Fruit fly (Drosophila melanogaster) whole organism, embryonic: Measurements from ENCODE around the gene Herc4.
A peak's percentile ranks its signal among the peaks of the same experiment; 100 is the strongest.

Experiments used
- B-H2 ChIP-seq: fragments of 200-800 bp; sonication (Bioruptor generic); optimal IDR thresholded peaks from 2 replicates; lab custom pipeline; 2018; ENCODE audit warnings: missing biosample characterization, mild to moderate bottlenecking, missing genetic modification characterization
- CG13287 ChIP-seq: fragments of 200-800 bp; sonication (Bioruptor generic); IDR thresholded peaks from 2 replicates; pipeline ENCODE4 v1.3.6; 2022; ENCODE audit warnings: missing biosample characterization, missing genetic modification characterization; ENCODE audit not compliant: partially characterized antibody
- CG13894 ChIP-seq: fragments of 200-800 bp; sonication (Bioruptor generic); optimal IDR thresholded peaks from 3 replicates; lab custom pipeline; 2018; ENCODE audit warnings: missing biosample characterization, mild to moderate bottlenecking, missing genetic modification characterization, moderate library complexity
- CG14860 ChIP-seq: fragments of 200-800 bp; sonication (Bioruptor generic); IDR thresholded peaks from 3 replicates; pipeline ENCODE4 v1.3.6; 2022; ENCODE audit warnings: missing biosample characterization, missing genetic modification characterization; ENCODE audit not compliant: partially characterized antibody
- CG16813 ChIP-seq: fragments of 200-800 bp; sonication (Bioruptor generic); IDR thresholded peaks from 3 replicates; pipeline ENCODE4 v1.3.6; 2022; ENCODE audit warnings: missing biosample characterization, missing genetic modification characterization; ENCODE audit not compliant: partially characterized antibody
- CG2116 ChIP-seq: fragments of 200-800 bp; sonication (Bioruptor generic); optimal IDR thresholded peaks from 3 replicates; lab custom pipeline; 2018; ENCODE audit warnings: missing biosample characterization, mild to moderate bottlenecking, missing genetic modification characterization
- CG2712 ChIP-seq: fragments of 200-800 bp; optimal IDR thresholded peaks from 3 replicates; lab custom pipeline; 2019; ENCODE audit warnings: missing biosample characterization, mild to moderate bottlenecking, missing genetic modification characterization, moderate library complexity
- CG34224 ChIP-seq: fragments of 200-800 bp; sonication (Bioruptor generic); IDR thresholded peaks from 3 replicates; pipeline ENCODE4 v1.3.6; 2022; ENCODE audit warnings: missing biosample characterization, missing genetic modification characterization; ENCODE audit not compliant: partially characterized antibody
- CG5245 ChIP-seq: fragments of 200-800 bp; sonication (Bioruptor generic); optimal IDR thresholded peaks from 3 replicates; lab custom pipeline; 2016; ENCODE audit warnings: missing biosample characterization, missing genetic modification characterization
- CG6791 ChIP-seq: fragments of 200-800 bp; sonication (Bioruptor generic); IDR thresholded peaks from 3 replicates; pipeline ENCODE4 v1.3.6; 2022; ENCODE audit warnings: missing biosample characterization, missing genetic modification characterization; ENCODE audit not compliant: partially characterized antibody
- CG7271 ChIP-seq: fragments of 200-800 bp; sonication (Bioruptor generic); optimal IDR thresholded peaks from 2 replicates; lab custom pipeline; 2018; ENCODE audit warnings: missing biosample characterization, mild to moderate bottlenecking, missing genetic modification characterization, moderate library complexity
- CG7556 ChIP-seq: fragments of 200-800 bp; sonication (Bioruptor generic); optimal IDR thresholded peaks from 2 replicates; lab custom pipeline; 2017; ENCODE audit warnings: missing biosample characterization, mild to moderate bottlenecking, missing genetic modification characterization
- CG7963 ChIP-seq: fragments of 200-800 bp; sonication (Bioruptor generic); IDR thresholded peaks from 3 replicates; pipeline ENCODE4 v1.3.6; 2022; ENCODE audit warnings: missing biosample characterization, missing genetic modification characterization; ENCODE audit not compliant: partially characterized antibody
- CG8281 ChIP-seq: fragments of 200-800 bp; sonication (Bioruptor generic); optimal IDR thresholded peaks from 2 replicates; lab custom pipeline; 2018; ENCODE audit warnings: missing biosample characterization, mild to moderate bottlenecking, missing genetic modification characterization, moderate library complexity
- CG9797 ChIP-seq: fragments of 200-800 bp; sonication (Bioruptor generic); optimal IDR thresholded peaks from 3 replicates; lab custom pipeline; 2018; ENCODE audit warnings: missing biosample characterization, mild to moderate bottlenecking, missing genetic modification characterization
- Dll ChIP-seq: fragments of 200-800 bp; sonication (Bioruptor generic); IDR thresholded peaks from 4 replicates; pipeline ENCODE4 v1.3.6; 2022; ENCODE audit warnings: missing biosample characterization, missing genetic modification characterization; ENCODE audit not compliant: partially characterized antibody
- Dp ChIP-seq: fragments of 200-800 bp; sonication (Bioruptor generic); optimal IDR thresholded peaks from 2 replicates; lab custom pipeline; 2018; ENCODE audit warnings: missing biosample characterization, mild to moderate bottlenecking, missing genetic modification characterization, moderate library complexity
- Dref ChIP-seq: fragments of 200-800 bp; sonication (Bioruptor generic); IDR thresholded peaks from 2 replicates; pipeline ENCODE4 v1.3.6; 2022; ENCODE audit warnings: missing biosample characterization, missing genetic modification characterization
- E2f2 ChIP-seq: fragments of 200-800 bp; sonication (Bioruptor generic); IDR thresholded peaks from 2 replicates; pipeline ENCODE4 v1.3.6; 2022; ENCODE audit warnings: missing biosample characterization, missing genetic modification characterization
- ERR ChIP-seq: fragments of 200-800 bp; sonication (Bioruptor generic); optimal IDR thresholded peaks from 2 replicates; lab custom pipeline; 2016; ENCODE audit warnings: missing biosample characterization, missing genetic modification characterization
- HLH4C ChIP-seq: fragments of 200-800 bp; sonication (Bioruptor generic); IDR thresholded peaks from 3 replicates; pipeline ENCODE4 v1.3.6; 2022; ENCODE audit warnings: missing biosample characterization, missing genetic modification characterization; ENCODE audit not compliant: partially characterized antibody
- Myb ChIP-seq: fragments of 200-800 bp; sonication (Bioruptor generic); optimal IDR thresholded peaks from 2 replicates; lab custom pipeline; 2016; ENCODE audit warnings: missing biosample characterization, missing genetic modification characterization
- Oaz ChIP-seq: fragments of 200-800 bp; sonication (Bioruptor generic); IDR thresholded peaks from 2 replicates; pipeline ENCODE4 v1.3.6; 2022; ENCODE audit warnings: missing biosample characterization, missing genetic modification characterization
- Scr ChIP-seq: fragments of 200-800 bp; sonication (Bioruptor generic); IDR thresholded peaks from 2 replicates; pipeline ENCODE4 v1.3.6; 2022; ENCODE audit warnings: missing biosample characterization, missing genetic modification characterization; ENCODE audit not compliant: partially characterized antibody
- amos ChIP-seq: fragments of 200-800 bp; sonication (Bioruptor generic); IDR thresholded peaks from 2 replicates; pipeline ENCODE4 v1.3.6; 2022; ENCODE audit warnings: missing biosample characterization, missing genetic modification characterization; ENCODE audit not compliant: partially characterized antibody
- ato ChIP-seq: fragments of 200-800 bp; sonication (Bioruptor generic); IDR thresholded peaks from 2 replicates; pipeline ENCODE4 v1.3.6; 2022; ENCODE audit warnings: missing biosample characterization, missing genetic modification characterization; ENCODE audit not compliant: partially characterized antibody
- bbx ChIP-seq: fragments of 200-800 bp; sonication (Bioruptor generic); IDR thresholded peaks from 2 replicates; pipeline ENCODE4 v1.3.6; 2022; ENCODE audit warnings: missing biosample characterization, missing genetic modification characterization; ENCODE audit not compliant: partially characterized antibody
- chinmo ChIP-seq: fragments of 200-800 bp; sonication (Bioruptor generic); IDR thresholded peaks from 4 replicates; pipeline ENCODE4 v1.3.6; 2022; ENCODE audit warnings: missing biosample characterization, missing genetic modification characterization; ENCODE audit not compliant: partially characterized antibody
- gem ChIP-seq: fragments of 200-800 bp; sonication (Bioruptor generic); optimal IDR thresholded peaks from 2 replicates; lab custom pipeline; 2019; ENCODE audit warnings: missing biosample characterization, mild to moderate bottlenecking, missing genetic modification characterization, moderate library complexity
- gfzf ChIP-seq: fragments of 200-800 bp; sonication (Bioruptor generic); optimal IDR thresholded peaks from 2 replicates; lab custom pipeline; 2016; ENCODE audit warnings: missing biosample characterization, mild to moderate bottlenecking, missing genetic modification characterization, moderate library complexity
- ham ChIP-seq: fragments of 200-800 bp; sonication (Bioruptor generic); IDR thresholded peaks from 2 replicates; pipeline ENCODE4 v1.3.6; 2022; ENCODE audit warnings: missing biosample characterization, missing genetic modification characterization
- hb ChIP-seq: fragments of 200-800 bp; sonication (Bioruptor generic); IDR thresholded peaks from 3 replicates; pipeline ENCODE4 v1.3.6; 2022; ENCODE audit warnings: missing biosample characterization, missing genetic modification characterization; ENCODE audit not compliant: partially characterized antibody
- hbn ChIP-seq: fragments of 200-800 bp; sonication (Bioruptor generic); IDR thresholded peaks from 2 replicates; pipeline ENCODE4 v1.3.6; 2022; ENCODE audit warnings: missing biosample characterization, missing genetic modification characterization; ENCODE audit not compliant: partially characterized antibody
- nerfin-2 ChIP-seq: fragments of 200-800 bp; sonication (Bioruptor generic); IDR thresholded peaks from 2 replicates; pipeline ENCODE4 v1.3.6; 2022; ENCODE audit warnings: missing biosample characterization, missing genetic modification characterization; ENCODE audit not compliant: partially characterized antibody
- phol ChIP-seq: fragments of 200-800 bp; sonication (Bioruptor generic); optimal IDR thresholded peaks from 3 replicates; lab custom pipeline; 2018; ENCODE audit warnings: missing biosample characterization, mild to moderate bottlenecking, missing genetic modification characterization, moderate library complexity
- pita ChIP-seq: fragments of 200-800 bp; sonication (Bioruptor generic); optimal IDR thresholded peaks from 2 replicates; lab custom pipeline; 2017; ENCODE audit warnings: missing biosample characterization, mild to moderate bottlenecking, missing genetic modification characterization
- pzg ChIP-seq: fragments of 200-800 bp; sonication (Bioruptor generic); optimal IDR thresholded peaks from 3 replicates; lab custom pipeline; 2018; ENCODE audit warnings: missing biosample characterization, mild to moderate bottlenecking, missing genetic modification characterization, moderate library complexity
- sna ChIP-seq: fragments of 200-800 bp; sonication (Bioruptor generic); IDR thresholded peaks from 2 replicates; pipeline ENCODE4 v1.3.6; 2022; ENCODE audit warnings: missing biosample characterization, missing genetic modification characterization; ENCODE audit not compliant: partially characterized antibody
- tna ChIP-seq: fragments of 200-800 bp; sonication (Bioruptor generic); IDR thresholded peaks from 2 replicates; pipeline ENCODE4 v1.3.6; 2022; ENCODE audit warnings: missing biosample characterization, missing genetic modification characterization; ENCODE audit not compliant: partially characterized antibody
- unc-4 ChIP-seq: fragments of 200-800 bp; sonication (Bioruptor generic); IDR thresholded peaks from 2 replicates; pipeline ENCODE4 v1.3.6; 2022; ENCODE audit warnings: missing biosample characterization, missing genetic modification characterization; ENCODE audit not compliant: partially characterized antibody
- zen2 ChIP-seq: fragments of 200-800 bp; sonication (Bioruptor generic); IDR thresholded peaks from 3 replicates; pipeline ENCODE4 v1.3.6; 2022; ENCODE audit warnings: missing biosample characterization, missing genetic modification characterization; ENCODE audit not compliant: partially characterized antibody

Gene Herc4

dm6 chr3L:1332973-1333372 lies 19.5 kb downstream of the Herc4 start, which contains the start of gene msd5:
Gene msd5, minus strand, starts transcription at chr3L:1333146.
- TF ChIP-seq CG5245 (GFP tag; lab: Kevin White, UChicago) (no peak), CG8281 (tag; lab: Kevin White, UChicago) (no peak), ato (GFP tag; lab: Robert Waterston, UW) (peak; percentile 54; the same call in 1 of the 2 replicates), hbn (GFP tag; lab: Robert Waterston, UW) (peak; percentile 21; the same call in 1 of the 2 replicates), CG6791 (GFP tag; lab: Robert Waterston, UW) (peak; percentile 67; the same call in 2 of the 3 replicates), CG9797 (GFP tag; lab: Kevin White, UChicago) (peak; percentile 1), tna (GFP tag; lab: Robert Waterston, UW) (no peak), Oaz (GFP tag; lab: Robert Waterston, UW) (no peak), CG7963 (GFP tag; lab: Robert Waterston, UW) (peak; percentile 66), phol (tag; lab: Kevin White, UChicago) (peak; percentile 10), E2f2 (GFP tag; lab: Robert Waterston, UW) (peak; percentile 96), gfzf (GFP tag; lab: Kevin White, UChicago) (peak; percentile 24), CG14860 (GFP tag; lab: Robert Waterston, UW) (peak; percentile 42; the same call in 2 of the 3 replicates), CG34224 (GFP tag; lab: Robert Waterston, UW) (peak; percentile 66), unc-4 (peak; percentile 34; the same call in 1 of the 2 replicates), CG16813 (GFP tag; lab: Robert Waterston, UW) (no peak), CG7556 (GFP tag; lab: Kevin White, UChicago) (no peak), Dp (peak; percentile 92), bbx (GFP tag; lab: Robert Waterston, UW) (peak; percentile 30; the same call in 1 of the 2 replicates), Scr (peak; percentile 53), ERR (no peak), Myb (peak; percentile 42), amos (GFP tag; lab: Robert Waterston, UW) (peak; percentile 14; the same call in 1 of the 2 replicates), sna (GFP tag; lab: Robert Waterston, UW) (peak; percentile 39; the same call in 1 of the 2 replicates), zen2 (GFP tag; lab: Robert Waterston, UW) (0 out of 3 replicates have a peak, but pooled peaks have one; percentile 52), gem (no peak), hb (0 out of 3 replicates have a peak, but pooled peaks have one; percentile 47), CG2712 (no peak), CG13894 (tag; lab: Kevin White, UChicago) (no peak), Dref (peak; percentile 73), pzg (GFP tag; lab: Kevin White, UChicago) (peak; percentile 28), chinmo (GFP tag; lab: Robert Waterston, UW) (0 out of 4 replicates have a peak, but pooled peaks have one; percentile 62), CG7271 (no peak), B-H2 (no peak), ham (GFP tag; lab: Robert Waterston, UW) (no peak), HLH4C (peak; percentile 77), pita (GFP tag; lab: Kevin White, UChicago) (no peak), nerfin-2 (GFP tag; lab: Robert Waterston, UW) (peak; percentile 55; the same call in 1 of the 2 replicates), CG13287 (GFP tag; lab: Robert Waterston, UW) (peak; percentile 47), CG2116 (GFP tag; lab: Kevin White, UChicago) (peak; percentile 28), Dll (GFP tag; lab: Robert Waterston, UW) (peak; percentile 62; the same call in 2 of the 4 replicates)
- TF ChIP-seq, all 482 proteins: peak for 27
